Worm (Caenorhabditis elegans) whole organism, early embryonic: ENCODE results near the gene F45E4.5.

Source experiments
- ama-1 ChIP-seq: fragments of 150-350 bp; optimal IDR thresholded peaks from 2 replicates; lab custom pipeline; 2014
- ceh-13 ChIP-seq: fragments of 200-800 bp; sonication (Bioruptor generic); optimal IDR thresholded peaks from 2 replicates; lab custom pipeline; 2018; ENCODE audit warnings: mild to moderate bottlenecking, missing genetic modification characterization, missing compliant biosample characterization
- ceh-36 ChIP-seq: sonication (generic microtip); optimal IDR thresholded peaks from 2 replicates; lab custom pipeline; 2016; ENCODE audit warnings: missing genetic modification characterization, inconsistent platforms, missing compliant biosample characterization
- ets-7 ChIP-seq: sonication (generic microtip); optimal IDR thresholded peaks from 2 replicates; lab custom pipeline; 2016; ENCODE audit warnings: missing genotype, missing genetic modification characterization, missing compliant biosample characterization
- flt-1 ChIP-seq: fragments of 200-800 bp; sonication (Bioruptor generic); IDR thresholded peaks from 2 replicates; pipeline ENCODE4 v1.3.6; 2022; ENCODE audit warnings: missing genetic modification characterization, missing compliant biosample characterization
- hmbx-1 ChIP-seq: sonication (generic microtip); optimal IDR thresholded peaks from 2 replicates; lab custom pipeline; 2016; ENCODE audit warnings: mild to moderate bottlenecking, missing genetic modification characterization, missing compliant biosample characterization
- hnd-1 ChIP-seq: sonication (generic microtip); optimal IDR thresholded peaks from 2 replicates; lab custom pipeline; 2016; ENCODE audit warnings: missing genetic modification characterization, missing compliant biosample characterization
- sea-1 ChIP-seq: fragments of 200-800 bp; sonication (Bioruptor generic); conservative IDR thresholded peaks from 2 replicates; pipeline ENCODE4 v1.3.6; 2022; ENCODE audit warnings: missing genetic modification characterization, missing compliant biosample characterization
- tbx-11 ChIP-seq: fragments of 200-800 bp; sonication (Bioruptor generic); IDR thresholded peaks from 2 replicates; pipeline ENCODE4 v1.3.6; 2022; ENCODE audit warnings: missing genetic modification characterization, missing compliant biosample characterization
- tra-4 ChIP-seq: sonication (generic microtip); optimal IDR thresholded peaks from 2 replicates; lab custom pipeline; 2017; ENCODE audit warnings: missing genetic modification characterization, missing compliant biosample characterization

DNA sequence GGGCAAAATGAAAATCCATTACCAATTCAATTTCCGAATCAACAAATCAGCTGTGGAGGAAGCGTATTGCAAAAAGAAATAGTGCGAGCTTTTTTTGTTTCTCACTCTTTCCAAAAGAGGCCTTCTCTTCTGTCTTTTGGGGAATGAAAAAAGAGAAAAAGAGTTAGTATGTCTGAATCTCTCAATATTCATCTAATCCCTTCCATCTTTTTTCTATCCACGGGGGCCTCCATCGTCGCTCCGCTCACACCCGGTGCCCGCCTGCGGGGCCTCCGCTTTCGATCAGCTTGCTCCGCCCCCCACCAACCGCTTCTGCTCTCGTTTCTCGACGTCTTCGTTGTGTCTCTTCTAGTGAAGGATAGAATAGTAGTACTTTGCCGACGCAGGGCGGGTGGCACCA lies 9.6 kb downstream of the F45E4.5 start:
- TF ChIP-seq ama-1 (lab: Kevin White, UChicago) (no peak), tra-4 (no peak), ceh-13 (GFP tag; lab: Kevin White, UChicago) (no peak), hmbx-1 (tag; lab: Kevin White, UChicago) (no peak), tbx-11 (GFP tag; lab: Robert Waterston, UW) (0 out of 2 replicates have a peak, but pooled peaks have one; percentile 21), ets-7 (tag; lab: Kevin White, UChicago) (no peak), hnd-1 (tag; lab: Kevin White, UChicago) (no peak), sea-1 (0 out of 2 replicates have a peak, but pooled peaks have one; percentile 9), flt-1 (GFP tag; lab: Robert Waterston, UW) (no peak), ceh-36 (no peak)
